Worm (Caenorhabditis elegans) whole organism, L4 larva: ENCODE data around the gene Y71H2AM.12.

Source experiments
- ces-1 ChIP-seq: fragments of 150-350 bp; sonication (generic microtip); optimal IDR thresholded peaks from 4 replicates; lab custom pipeline; 2014; ENCODE audit warnings: missing biosample characterization, missing genetic modification reagents, missing genetic modification characterization
- lsy-2 ChIP-seq, 2 experiments: fragments of 150-350 bp in 1 of 2; sonication (generic microtip) in 1 of 2; optimal IDR thresholded peaks; 2 replicates each; lab custom pipeline; 2014 to 2017; ENCODE audit warnings: missing biosample characterization in 2 of 2, missing genetic modification characterization in 2 of 2
- nhr-10 ChIP-seq: fragments of 150-350 bp; optimal IDR thresholded peaks from 2 replicates; lab custom pipeline; 2014; ENCODE audit warnings: missing biosample characterization, missing genetic modification characterization

DNA sequence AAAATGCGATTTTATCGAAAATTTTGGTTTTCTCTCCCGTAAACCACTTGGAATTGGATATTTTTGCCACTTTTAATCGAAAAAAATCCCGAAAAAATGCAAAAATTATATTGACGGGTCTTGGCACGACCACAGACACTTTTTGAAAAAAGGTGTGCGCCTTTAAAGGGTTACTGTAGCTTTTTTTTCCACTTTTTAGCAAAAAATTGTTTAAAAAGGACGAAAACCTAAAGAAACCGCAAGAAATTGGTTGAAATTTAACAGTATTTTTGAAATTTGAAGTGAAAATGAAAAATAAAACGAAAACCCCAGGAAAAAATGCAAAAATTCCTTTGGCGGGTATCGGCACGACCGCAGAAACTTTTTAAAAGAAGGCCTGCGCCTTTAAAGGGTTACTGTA is 47.9 kb upstream of the Y71H2AM.12 start:
- no peak for TF ChIP-seq nhr-10 (tag; lab: Kevin White, UChicago)
- no peak for TF ChIP-seq lsy-2 (tag; optimal IDR thresholded peaks at IDR 0.05; lab: Kevin White, UChicago)
- no peak for TF ChIP-seq ces-1 (GFP tag; lab: Kevin White, UChicago)
